Worm (Caenorhabditis elegans) whole organism, dauer: ENCODE measurements around the gene irld-66.

Source experiments
- unc-62 ChIP-seq: sonication (generic microtip); optimal IDR thresholded peaks from 2 replicates; lab custom pipeline; 2017; ENCODE audit warnings: missing biosample characterization, missing genetic modification reagents, missing genetic modification characterization

Gene irld-66

ce11 chrII:2962531-2963164 lies 22.0 kb upstream of the irld-66 start:
- no peak for TF ChIP-seq unc-62 (GFP tag; lab: Kevin White, UChicago)

- no peak for TF ChIP-seq unc-62 (GFP tag; lab: Kevin White, UChicago)
Observed at ce11 chrII:2958308-2958707, 17.7 kb upstream of the irld-66 start, which contains the start of gene srw-60. TSS of gene srw-60 (plus strand) at chrII:2958608.

- no peak for TF ChIP-seq unc-62 (GFP tag; lab: Kevin White, UChicago)
Observed at ce11 chrII:2955656-2956115, 15.0 kb upstream of the irld-66 start, which contains the start of gene irld-48. TSS of gene irld-48 (plus strand) at chrII:2956065.

ce11 chrII:2952629-2953028 lies 12.0 kb upstream of the irld-66 start, which contains the start of gene irld-51:
TSS of gene irld-51 (minus strand) at chrII:2952729.
- no peak for TF ChIP-seq unc-62 (GFP tag; lab: Kevin White, UChicago)

ce11 chrII:2948614-2949013 lies 8.0 kb upstream of the irld-66 start:
- no peak for TF ChIP-seq unc-62 (GFP tag; lab: Kevin White, UChicago)

- TF ChIP-seq unc-62 (GFP tag; lab: Kevin White, UChicago): no peak
Observed at ce11 chrII:2946438-2946837, 5.8 kb upstream of the irld-66 start, which contains the start of gene srw-79. TSS of gene srw-79 (plus strand) at chrII:2946738.

- TF ChIP-seq unc-62 (GFP tag; lab: Kevin White, UChicago): no peak
Observed at ce11 chrII:2943966-2944365, 3.3 kb upstream of the irld-66 start, which contains the start of the genes irld-50 and irld-49. TSS of gene irld-50 (minus strand) at chrII:2944066. TSS of gene irld-49 (plus strand) at chrII:2944176.

ce11 chrII:2939681-2940080 lies 966 bp downstream of the irld-66 start:
- TF ChIP-seq unc-62 (GFP tag; lab: Kevin White, UChicago): no peak

- no peak for TF ChIP-seq unc-62 (GFP tag; lab: Kevin White, UChicago)
Observed at ce11 chrII:2937852-2938251, 2.8 kb downstream of the irld-66 start, which contains the start of gene irld-65. TSS of gene irld-65 (minus strand) at chrII:2937952.

- TF ChIP-seq unc-62 (GFP tag; lab: Kevin White, UChicago): no peak
Observed at ce11 chrII:2934354-2934753, 6.3 kb downstream of the irld-66 start, which contains the start of gene irld-67. TSS of gene irld-67 (minus strand) at chrII:2934454.

ce11 chrII:2931564-2931963 lies 9.1 kb downstream of the irld-66 start:
- TF ChIP-seq unc-62 (GFP tag; lab: Kevin White, UChicago): no peak

- TF ChIP-seq unc-62 (GFP tag; lab: Kevin White, UChicago): no peak
Observed at ce11 chrII:2930499-2930898, 10.1 kb downstream of the irld-66 start, which contains the start of the genes irld-64 and irld-63. TSS of gene irld-64 (minus strand) at chrII:2930599. TSS of gene irld-63 (plus strand) at chrII:2930728.

- TF ChIP-seq unc-62 (GFP tag; lab: Kevin White, UChicago): no peak
Observed at ce11 chrII:2929846-2930245, 10.8 kb downstream of the irld-66 start.

- TF ChIP-seq unc-62 (GFP tag; lab: Kevin White, UChicago): no peak
Observed at ce11 chrII:2927533-2927932, 13.1 kb downstream of the irld-66 start, which contains the start of the genes ZK355.3 and ZK355.8. TSS of gene ZK355.3 (minus strand) at chrII:2927633. TSS of gene ZK355.8 (plus strand) at chrII:2927804.

- no peak for TF ChIP-seq unc-62 (GFP tag; lab: Kevin White, UChicago)
Observed at ce11 chrII:2925806-2926558, 14.7 kb downstream of the irld-66 start.

- no peak for TF ChIP-seq unc-62 (GFP tag; lab: Kevin White, UChicago)
Observed at ce11 chrII:2925032-2925431, 15.6 kb downstream of the irld-66 start.
